Worm (Caenorhabditis elegans) whole organism, L4 larva: ENCODE results near the gene kin-18.

Experiments used
- F49E8.2 ChIP-seq: sonication (generic microtip); optimal IDR thresholded peaks from 2 replicates; lab custom pipeline; 2016; ENCODE audit warnings: missing compliant biosample characterization, mild to moderate bottlenecking, missing genetic modification characterization, borderline replicate concordance
- ZK337.2 ChIP-seq: fragments of 200-800 bp; sonication (Bioruptor generic); IDR thresholded peaks from 2 replicates; pipeline ENCODE4 v1.3.6; 2022; ENCODE audit warnings: missing genetic modification reagents, missing genetic modification characterization, missing compliant biosample characterization
- ces-1 ChIP-seq: fragments of 150-350 bp; sonication (generic microtip); optimal IDR thresholded peaks from 4 replicates; lab custom pipeline; 2014; ENCODE audit warnings: missing biosample characterization, missing genetic modification reagents, missing genetic modification characterization
- jun-1 ChIP-seq: fragments of 150-350 bp; optimal IDR thresholded peaks from 2 replicates; lab custom pipeline; 2014; ENCODE audit warnings: missing biosample characterization, missing genetic modification reagents, missing genetic modification characterization
- nhr-25 ChIP-seq: sonication (generic microtip); optimal IDR thresholded peaks from 2 replicates; lab custom pipeline; 2017; ENCODE audit warnings: missing genetic modification characterization, mild to moderate bottlenecking, missing compliant biosample characterization, antibody characterized with exemption, moderate library complexity, borderline replicate concordance; ENCODE audit not compliant: insufficient read depth
- pha-4 ChIP-seq, 2 experiments: fragments of 150-350 bp in 1 of 2; fragments of 200-800 bp in 1 of 2; sonication (Bioruptor generic) in 1 of 2; IDR thresholded peaks in 1 of 2; optimal IDR thresholded peaks in 1 of 2; 2 replicates each; pipeline versions ENCODE4 v1.3.6 to Lab custom; 2014 to 2022; ENCODE audit warnings: missing genetic modification characterization in 2 of 2, missing genetic modification reagents in 2 of 2, missing biosample characterization in 1 of 2, missing compliant biosample characterization in 1 of 2
- skn-1 ChIP-seq: fragments of 150-350 bp; optimal IDR thresholded peaks from 2 replicates; lab custom pipeline; 2014; ENCODE audit warnings: missing biosample characterization, missing genetic modification characterization
- ztf-11 ChIP-seq: fragments of 150-350 bp; optimal IDR thresholded peaks from 2 replicates; lab custom pipeline; 2014; ENCODE audit warnings: missing biosample characterization, missing genetic modification characterization

ce11 chrIII:6139932-6140612, 21.7 kb downstream of the kin-18 start:
- TF ChIP-seq ztf-11 (tag; lab: Kevin White, UChicago): no peak
- TF ChIP-seq nhr-25 (tag; lab: Kevin White, UChicago): no peak
- TF ChIP-seq pha-4 (GFP tag; IDR thresholded peaks at IDR 0.05; lab: Robert Waterston, UW): no peak
- no peak for TF ChIP-seq pha-4 (tag; optimal IDR thresholded peaks at IDR 0.05; lab: Kevin White, UChicago)
- no peak for TF ChIP-seq jun-1
- no peak for TF ChIP-seq skn-1
- no peak for TF ChIP-seq ZK337.2
- no peak for TF ChIP-seq F49E8.2 (tag; lab: Kevin White, UChicago)
- peak; percentile 8 for TF ChIP-seq ces-1
